Worm (Caenorhabditis elegans) whole organism, young adult: ENCODE measurements around the gene sdz-4.

Experiments used
- F52B5.7 ChIP-seq: sonication (generic microtip); optimal IDR thresholded peaks from 2 replicates; lab custom pipeline; 2016; ENCODE audit warnings: mild to moderate bottlenecking, missing genetic modification characterization, missing compliant biosample characterization
- Y79H2A.3 ChIP-seq: fragments of 200-800 bp; sonication (Bioruptor generic); conservative IDR thresholded peaks from 2 replicates; pipeline ENCODE4 v1.3.6; 2022; ENCODE audit warnings: missing genetic modification reagents, missing genetic modification characterization, missing compliant biosample characterization
- atf-7 ChIP-seq: sonication (generic microtip); optimal IDR thresholded peaks from 2 replicates; lab custom pipeline; 2017; ENCODE audit warnings: mild to moderate bottlenecking, missing genetic modification characterization, missing compliant biosample characterization
- attf-5 ChIP-seq: fragments of 200-800 bp; sonication (Bioruptor generic); optimal IDR thresholded peaks from 2 replicates; lab custom pipeline; 2018; ENCODE audit warnings: mild to moderate bottlenecking, missing genetic modification characterization, missing compliant biosample characterization
- ccch-3 ChIP-seq: fragments of 200-800 bp; sonication (Bioruptor generic); optimal IDR thresholded peaks from 2 replicates; lab custom pipeline; 2018; ENCODE audit warnings: mild to moderate bottlenecking, missing genetic modification characterization, missing compliant biosample characterization
- dox-1 ChIP-seq: fragments of 200-800 bp; sonication (Bioruptor generic); IDR thresholded peaks from 2 replicates; pipeline ENCODE4 v1.3.6; 2022; ENCODE audit warnings: missing genetic modification reagents, missing genetic modification characterization, missing compliant biosample characterization
- dpl-1 ChIP-seq: fragments of 150-350 bp; optimal IDR thresholded peaks from 2 replicates; lab custom pipeline; 2014; ENCODE audit warnings: missing biosample characterization, missing genetic modification reagents, missing genetic modification characterization

DNA sequence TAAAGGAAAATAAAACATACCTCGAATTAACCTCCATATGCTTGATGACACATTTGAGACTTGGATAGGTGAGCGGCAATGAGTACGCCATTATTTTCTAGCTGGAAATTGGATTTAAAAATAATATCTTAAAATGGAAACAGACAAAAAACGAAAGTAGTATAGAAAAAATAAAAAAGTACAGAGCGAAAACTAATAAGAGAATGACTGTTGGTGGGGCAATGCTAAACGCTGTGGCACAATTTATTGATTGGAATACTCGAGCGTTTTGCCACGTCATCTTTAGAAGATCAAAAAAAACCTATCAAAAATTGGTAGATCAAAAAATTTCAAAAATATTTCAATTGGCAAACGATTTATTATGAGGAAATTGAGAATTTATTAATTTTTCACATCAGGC lies 10.6 kb upstream of the sdz-4 start, which contains the start of gene fbxc-32:
- TF ChIP-seq ccch-3, result no peak
- no peak for TF ChIP-seq attf-5 (GFP tag; lab: Kevin White, UChicago)
- no peak for TF ChIP-seq F52B5.7 (tag; lab: Kevin White, UChicago)
- no peak for TF ChIP-seq dpl-1 (GFP tag; lab: Kevin White, UChicago)
- TF ChIP-seq Y79H2A.3 (GFP tag; lab: Robert Waterston, UW), result no peak
- no peak for TF ChIP-seq dox-1
- TF ChIP-seq atf-7, result no peak
